Worm (Caenorhabditis elegans): ENCODE data around the gene unc-130.

DNA sequence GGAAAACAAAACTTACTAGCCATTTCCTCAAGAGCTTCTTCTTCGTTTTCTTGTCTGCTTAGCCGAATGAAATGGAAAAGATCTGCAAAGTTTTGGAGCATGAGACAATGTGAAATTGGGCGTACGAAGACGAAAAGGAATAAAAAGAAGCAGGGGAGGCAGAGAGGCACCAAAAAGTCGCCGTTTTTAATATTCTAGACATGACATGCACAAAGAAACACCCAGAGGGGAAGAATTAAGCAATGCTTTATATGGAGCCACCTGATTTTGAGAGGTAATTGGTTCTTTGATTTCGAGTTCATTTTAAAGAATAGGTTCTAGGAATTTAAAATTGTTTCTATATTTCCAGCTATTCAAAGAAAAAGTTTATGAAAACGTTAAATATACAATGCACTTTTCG, 32.4 kb downstream of the unc-130 start, which contains the start of gene T24F1.4:
- TF ChIP-seq elt-1 (tag; optimal IDR thresholded peaks at IDR 0.05; ENCODE audit: borderline replicate concordance, insufficient read depth) (no peak), nhr-12 (tag; optimal IDR thresholded peaks at IDR 0.05) (no peak), ztf-11 (tag; optimal IDR thresholded peaks at IDR 0.05) (no peak), snpc-4 (tag; optimal IDR thresholded peaks at IDR 0.05) (no peak), lin-13 (tag; optimal IDR thresholded peaks at IDR 0.05) (no peak), zip-8 (tag; optimal IDR thresholded peaks at IDR 0.05) (no peak), unc-39 (tag; optimal IDR thresholded peaks at IDR 0.05) (no peak), elt-3 (tag; optimal IDR thresholded peaks at IDR 0.05) (no peak)
